Worm (Caenorhabditis elegans): ENCODE data around the gene puf-5.
A peak's percentile ranks its signal among the peaks of the same experiment; 100 is the strongest.

Gene puf-5

DNA sequence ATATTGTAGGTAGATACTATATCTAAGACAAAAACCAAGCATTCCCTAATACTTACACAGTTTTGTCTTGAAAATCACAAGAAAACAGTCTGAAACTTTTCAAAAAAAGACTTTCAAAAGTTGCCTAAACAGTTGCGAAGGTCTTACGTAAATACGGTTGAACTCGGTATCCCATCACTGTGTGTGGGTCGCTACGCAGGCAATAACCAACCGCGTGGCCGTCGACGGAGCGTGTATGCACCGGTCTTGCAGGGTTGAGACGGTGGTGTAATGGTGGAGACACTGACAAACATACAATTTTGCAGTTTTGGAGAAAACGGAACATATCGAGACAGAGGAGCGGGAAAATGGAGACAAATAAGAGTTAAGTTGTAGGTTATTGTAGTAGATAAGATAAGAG is 14.1 kb upstream of the puf-5 start, which contains the start of gene iff-2 (continued):
- TF ChIP-seq peb-1 (tag; optimal IDR thresholded peaks at IDR 0.05), result peak; percentile 61
- TF ChIP-seq R02D3.7 (tag; optimal IDR thresholded peaks at IDR 0.05), result peak; percentile 68
- peak; percentile 99 for TF ChIP-seq F13H6.1 (tag; optimal IDR thresholded peaks at IDR 0.05)
- TF ChIP-seq nhr-21 (tag; optimal IDR thresholded peaks at IDR 0.05), result peak; percentile 99

DNA sequence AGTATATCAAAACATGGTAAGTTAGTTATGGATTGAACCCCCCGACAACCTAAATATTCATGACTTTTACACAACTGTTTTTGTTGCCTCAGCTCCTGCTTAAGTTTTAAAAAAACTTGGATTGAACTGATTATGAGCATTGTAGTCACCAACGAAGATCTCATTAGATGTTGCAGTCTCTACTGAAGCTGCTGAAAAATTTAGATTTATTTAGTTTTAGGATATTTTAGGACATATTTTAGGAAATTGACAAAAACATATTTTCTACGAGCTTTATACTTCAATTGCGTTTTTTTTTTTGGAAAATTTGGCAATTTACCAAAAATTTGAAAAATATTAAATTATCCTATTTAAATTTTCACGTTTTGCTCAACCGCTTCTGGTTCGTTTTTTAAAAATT is 13.3 kb upstream of the puf-5 start, which contains the start of gene F54C9.14:
Gene F54C9.14 (plus strand): TSS at position 301 of the 400 bp plus-strand sequence.
- TF ChIP-seq sem-4 (tag; optimal IDR thresholded peaks at IDR 0.05) (no peak), fos-1 (tag; optimal IDR thresholded peaks at IDR 0.05) (no peak), nhr-77 (tag; optimal IDR thresholded peaks at IDR 0.05) (no peak), unc-55 (GFP tag; optimal IDR thresholded peaks at IDR 0.05) (no peak)

DNA sequence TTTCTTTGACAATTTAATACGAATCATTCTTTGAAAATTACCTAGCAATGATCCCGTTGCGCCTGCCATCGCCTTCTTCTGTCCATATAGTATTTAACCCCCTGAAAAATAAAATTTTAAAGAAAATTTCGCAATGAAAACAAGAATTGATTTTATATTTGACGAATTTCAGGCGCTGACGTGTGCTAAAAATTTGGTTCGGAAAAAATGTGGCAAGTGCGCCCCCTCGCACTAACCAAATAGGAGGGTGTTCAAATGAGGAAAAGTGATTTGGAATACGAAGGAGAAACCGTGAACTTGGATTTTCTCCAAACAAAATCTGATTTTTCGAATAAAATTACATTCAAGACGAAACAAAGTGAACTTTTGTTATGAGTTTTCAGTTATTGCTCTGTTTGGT is 9.3 kb upstream of the puf-5 start, which contains the start of gene stc-1:
Gene stc-1 (minus strand): TSS at position 101 of the 400 bp plus-strand sequence.
- TF ChIP-seq nhr-129 (tag; optimal IDR thresholded peaks at IDR 0.05), result peak; percentile 23
- no peak for TF ChIP-seq nhr-10 (tag; optimal IDR thresholded peaks at IDR 0.05)
- TF ChIP-seq ztf-4 (tag; optimal IDR thresholded peaks at IDR 0.05), result no peak
- TF ChIP-seq lsy-2 (tag; optimal IDR thresholded peaks at IDR 0.05), result peak in 1 of 2 experiments; percentile 58
- no peak for TF ChIP-seq nhr-21 (tag; optimal IDR thresholded peaks at IDR 0.05)
- no peak for TF ChIP-seq blmp-1 (tag; optimal IDR thresholded peaks at IDR 0.05; ENCODE audit: insufficient read depth)
- no peak for TF ChIP-seq R02D3.7 (tag; optimal IDR thresholded peaks at IDR 0.05)
- no peak for TF ChIP-seq nhr-6 (tag; optimal IDR thresholded peaks at IDR 0.05)
- no peak for TF ChIP-seq skn-1 (tag; optimal IDR thresholded peaks at IDR 0.05)
- TF ChIP-seq gmeb-1 (tag; optimal IDR thresholded peaks at IDR 0.05), result peak; percentile 84
- no peak for TF ChIP-seq mbf-1 (tag; optimal IDR thresholded peaks at IDR 0.05)
- no peak for TF ChIP-seq Y55F3AM.14 (GFP tag; optimal IDR thresholded peaks at IDR 0.05)
- peak; percentile 41 for TF ChIP-seq unc-55 (GFP tag; optimal IDR thresholded peaks at IDR 0.05)
- no peak for TF ChIP-seq fos-1 (tag; optimal IDR thresholded peaks at IDR 0.05)
- no peak for TF ChIP-seq ztf-11 (tag; optimal IDR thresholded peaks at IDR 0.05)
- no peak for TF ChIP-seq lin-39 (tag; optimal IDR thresholded peaks at IDR 0.05)
- no peak for TF ChIP-seq mdl-1 (tag; optimal IDR thresholded peaks at IDR 0.05)
- no peak for TF ChIP-seq unc-62 (GFP tag; optimal IDR thresholded peaks at IDR 0.05)
- TF ChIP-seq ztf-1 (GFP tag; conservative IDR thresholded peaks at IDR 0.05), result no peak
- TF ChIP-seq C34F6.9 (tag; optimal IDR thresholded peaks at IDR 0.05), result peak; percentile 36
- no peak for TF ChIP-seq nhr-12 (tag; optimal IDR thresholded peaks at IDR 0.05)
- TF ChIP-seq crh-2 (tag; optimal IDR thresholded peaks at IDR 0.05), result peak; percentile 43
- peak; percentile 13 for TF ChIP-seq sma-3 (GFP tag; optimal IDR thresholded peaks at IDR 0.05)

DNA sequence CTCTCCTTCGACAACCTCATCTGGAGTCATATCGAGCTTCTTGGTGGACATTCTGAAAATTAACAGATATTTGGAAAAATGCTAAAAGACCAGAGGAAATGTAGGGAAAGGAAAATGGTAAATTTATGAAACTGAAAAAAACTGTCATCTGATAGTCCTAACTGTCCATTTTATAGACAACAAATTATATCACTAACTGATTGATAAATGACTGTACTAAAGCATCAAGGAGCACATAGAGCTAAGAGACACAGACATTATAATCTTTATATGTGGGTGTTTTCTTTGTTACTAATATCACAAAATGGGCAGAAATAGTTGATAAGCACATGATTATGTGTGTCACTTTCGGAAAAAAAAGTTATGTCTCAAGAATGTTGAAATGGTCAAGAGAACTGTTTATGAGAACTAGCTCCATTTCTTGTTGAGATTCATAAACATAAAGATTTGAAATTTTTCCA is 8.5 kb upstream of the puf-5 start, which contains the start of gene F54C9.3:
Gene F54C9.3 (minus strand): TSS at position 51 of the 461 bp plus-strand sequence.
- TF ChIP-seq ama-1 (optimal IDR thresholded peaks at IDR 0.05) (no peak), ceh-16 (tag; optimal IDR thresholded peaks at IDR 0.05) (no peak), sem-4 (tag; optimal IDR thresholded peaks at IDR 0.05) (no peak), nhr-10 (tag; optimal IDR thresholded peaks at IDR 0.05) (no peak), zag-1 (tag; optimal IDR thresholded peaks at IDR 0.05) (no peak), lsy-2 (tag; optimal IDR thresholded peaks at IDR 0.05) (peak in 1 of 2 experiments; percentile 11), Y55F3AM.14 (GFP tag; optimal IDR thresholded peaks at IDR 0.05) (no peak), nhr-129 (tag; optimal IDR thresholded peaks at IDR 0.05) (no peak), mdl-1 (tag; optimal IDR thresholded peaks at IDR 0.05) (no peak), mbf-1 (tag; optimal IDR thresholded peaks at IDR 0.05) (no peak), gmeb-1 (tag; optimal IDR thresholded peaks at IDR 0.05) (peak; percentile 41), lin-11 (tag; optimal IDR thresholded peaks at IDR 0.05) (no peak), nhr-6 (tag; optimal IDR thresholded peaks at IDR 0.05) (no peak), snpc-4 (tag; optimal IDR thresholded peaks at IDR 0.05) (no peak), ztf-11 (tag; optimal IDR thresholded peaks at IDR 0.05) (no peak), blmp-1 (tag; optimal IDR thresholded peaks at IDR 0.05; ENCODE audit: insufficient read depth) (no peak), unc-62 (GFP tag; optimal IDR thresholded peaks at IDR 0.05) (no peak), ztf-1 (GFP tag; conservative IDR thresholded peaks at IDR 0.05) (no peak), egl-27 (tag; optimal IDR thresholded peaks at IDR 0.05) (no peak), dmd-4 (tag; optimal IDR thresholded peaks at IDR 0.05) (no peak), nhr-77 (tag; optimal IDR thresholded peaks at IDR 0.05) (no peak), R02D3.7 (tag; optimal IDR thresholded peaks at IDR 0.05) (no peak), sma-9 (GFP tag; optimal IDR thresholded peaks at IDR 0.05) (peak; percentile 13), sma-9 (tag; optimal IDR thresholded peaks at IDR 0.05) (no peak), elt-1 (tag; optimal IDR thresholded peaks at IDR 0.05) (no peak), mab-5 (tag; optimal IDR thresholded peaks at IDR 0.05) (no peak), aly-2 (tag; optimal IDR thresholded peaks at IDR 0.05) (no peak), peb-1 (tag; optimal IDR thresholded peaks at IDR 0.05) (no peak), unc-55 (GFP tag; optimal IDR thresholded peaks at IDR 0.05) (no peak), ZK546.5 (tag; optimal IDR thresholded peaks at IDR 0.05) (no peak), fos-1 (tag; optimal IDR thresholded peaks at IDR 0.05) (peak; percentile 98), nhr-11 (tag; optimal IDR thresholded peaks at IDR 0.05) (no peak), crh-2 (tag; optimal IDR thresholded peaks at IDR 0.05) (peak; percentile 54), nhr-237 (tag; optimal IDR thresholded peaks at IDR 0.05) (no peak), F13H6.1 (tag; optimal IDR thresholded peaks at IDR 0.05) (peak; percentile 46)
